Worm (Caenorhabditis elegans) whole organism, early embryonic: Measurements from ENCODE around the gene F01E11.3.

Source experiments
- F13C5.2 ChIP-seq: sonication (generic microtip); optimal IDR thresholded peaks from 2 replicates; lab custom pipeline; 2017; ENCODE audit warnings: mild to moderate bottlenecking, missing genetic modification characterization, inconsistent platforms, missing compliant biosample characterization
- aly-1 ChIP-seq: sonication (generic microtip); optimal IDR thresholded peaks from 2 replicates; lab custom pipeline; 2016; ENCODE audit warnings: missing genetic modification characterization, missing compliant biosample characterization
- ama-1 ChIP-seq: fragments of 150-350 bp; optimal IDR thresholded peaks from 2 replicates; lab custom pipeline; 2014
- flt-1 ChIP-seq: fragments of 200-800 bp; sonication (Bioruptor generic); IDR thresholded peaks from 2 replicates; pipeline ENCODE4 v1.3.6; 2022; ENCODE audit warnings: missing genetic modification characterization, missing compliant biosample characterization

DNA sequence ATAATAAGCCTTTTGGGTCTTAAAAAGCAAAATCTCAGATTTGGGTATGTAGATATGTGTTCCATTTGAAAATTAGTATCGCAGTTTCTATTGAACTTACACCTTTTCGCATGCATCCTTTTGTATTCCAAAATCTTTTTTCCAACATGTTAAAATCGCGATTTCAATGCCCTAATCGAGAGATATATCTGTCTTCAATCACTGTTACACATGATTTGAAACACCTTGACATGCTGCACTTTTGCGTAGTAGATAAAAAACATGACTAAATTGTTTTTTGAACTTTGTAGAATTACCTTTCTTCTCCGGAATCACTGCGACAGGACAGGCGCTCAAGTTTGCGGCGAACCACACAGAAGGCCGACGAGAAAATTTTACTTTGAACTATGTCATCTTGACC lies 25.4 kb upstream of the F01E11.3 start:
- no peak for TF ChIP-seq ama-1 (lab: Kevin White, UChicago)
- TF ChIP-seq flt-1 (GFP tag; lab: Robert Waterston, UW) = no peak
- TF ChIP-seq aly-1 (tag; lab: Kevin White, UChicago) = no peak
- TF ChIP-seq F13C5.2 (tag; lab: Kevin White, UChicago) = no peak
